Worm (Caenorhabditis elegans) whole organism, L1 larva: ENCODE measurements around the gene neg-1.

Experiments
- Y116A8C.19 ChIP-seq: sonication (generic microtip); optimal IDR thresholded peaks from 2 replicates; lab custom pipeline; 2016; ENCODE audit warnings: missing compliant biosample characterization, missing genetic modification characterization, borderline replicate concordance
- aha-1 ChIP-seq: fragments of 150-350 bp; optimal IDR thresholded peaks from 2 replicates; lab custom pipeline; 2014; ENCODE audit warnings: missing biosample characterization, missing genetic modification characterization
- ceh-63 ChIP-seq: fragments of 200-800 bp; sonication (Bioruptor generic); optimal IDR thresholded peaks from 2 replicates; lab custom pipeline; 2018; ENCODE audit warnings: mild to moderate bottlenecking, missing genetic modification characterization, missing compliant biosample characterization
- ceh-82 ChIP-seq, 3 experiments: fragments of 150-350 bp in 1 of 3; sonication (generic microtip) in 2 of 3; optimal IDR thresholded peaks; 2 replicates each; lab custom pipeline; 2014 to 2017; ENCODE audit warnings: missing biosample characterization in 3 of 3, missing genetic modification characterization in 3 of 3
- ceh-90 ChIP-seq: sonication (generic microtip); optimal IDR thresholded peaks from 2 replicates; lab custom pipeline; 2016; ENCODE audit warnings: missing genetic modification characterization, missing compliant biosample characterization
- dpl-1 ChIP-seq, 3 experiments: fragments of 150-350 bp in 2 of 3; sonication (generic microtip) in 1 of 3; optimal IDR thresholded peaks; 2 replicates each; lab custom pipeline; 2014 to 2017; ENCODE audit warnings: missing biosample characterization in 3 of 3, missing genetic modification characterization in 3 of 3, missing genetic modification reagents in 3 of 3
- egl-27 ChIP-seq, 2 experiments: fragments of 150-350 bp in 1 of 2; sonication (generic microtip); optimal IDR thresholded peaks; 3 replicates each; lab custom pipeline; 2017 to 2018; ENCODE audit warnings: missing biosample characterization in 2 of 2, missing genetic modification characterization in 2 of 2, missing genetic modification reagents in 2 of 2
- elt-3 ChIP-seq, 6 experiments: fragments of 150-350 bp in 1 of 6; sonication (generic microtip); optimal IDR thresholded peaks; 2 replicates each; lab custom pipeline; 2017 to 2018; ENCODE audit warnings: missing biosample characterization in 6 of 6, missing genetic modification characterization in 6 of 6, inconsistent platforms in 1 of 6
- ets-5 ChIP-seq: fragments of 200-800 bp; sonication (Bioruptor generic); IDR thresholded peaks from 2 replicates; pipeline ENCODE4 v1.3.6; 2022; ENCODE audit warnings: missing genetic modification characterization, missing compliant biosample characterization
- fkh-8 ChIP-seq: sonication (generic microtip); optimal IDR thresholded peaks from 2 replicates; lab custom pipeline; 2016; ENCODE audit warnings: mild to moderate bottlenecking, missing genetic modification characterization, missing compliant biosample characterization
- hlh-17 ChIP-seq: fragments of 200-800 bp; sonication (Bioruptor generic); optimal IDR thresholded peaks from 2 replicates; lab custom pipeline; 2018; ENCODE audit warnings: missing genetic modification characterization, mild to moderate bottlenecking, missing compliant biosample characterization, moderate library complexity, borderline replicate concordance
- hpl-2 ChIP-seq: fragments of 150-350 bp; optimal IDR thresholded peaks from 2 replicates; lab custom pipeline; 2014; ENCODE audit warnings: missing biosample characterization, missing genetic modification reagents, missing genetic modification characterization
- irx-1 ChIP-seq: sonication (generic microtip); optimal IDR thresholded peaks from 2 replicates; lab custom pipeline; 2016; ENCODE audit warnings: missing genetic modification characterization, missing compliant biosample characterization
- jun-1 ChIP-seq: fragments of 150-350 bp; optimal IDR thresholded peaks from 2 replicates; lab custom pipeline; 2014; ENCODE audit warnings: missing biosample characterization, missing genetic modification reagents, missing genetic modification characterization
- lin-13 ChIP-seq: fragments of 150-350 bp; optimal IDR thresholded peaks from 2 replicates; lab custom pipeline; 2014; ENCODE audit warnings: missing biosample characterization, missing genetic modification reagents, missing genetic modification characterization
- lin-35 ChIP-seq, 2 experiments: fragments of 150-350 bp; optimal IDR thresholded peaks; 2 replicates each; lab custom pipeline; 2014; ENCODE audit warnings: missing biosample characterization in 2 of 2, missing genetic modification characterization in 2 of 2, missing genetic modification reagents in 2 of 2
- lir-3 ChIP-seq: sonication (generic microtip); optimal IDR thresholded peaks from 2 replicates; lab custom pipeline; 2016; ENCODE audit warnings: mild to moderate bottlenecking, missing genetic modification characterization, moderate library complexity, missing compliant biosample characterization; ENCODE audit not compliant: poor library complexity
- mdl-1 ChIP-seq, 2 experiments: fragments of 150-350 bp; optimal IDR thresholded peaks; 2 replicates each; lab custom pipeline; 2014 to 2017; ENCODE audit warnings: missing biosample characterization in 2 of 2, missing genetic modification characterization in 2 of 2, inconsistent platforms in 1 of 2
- mep-1 ChIP-seq: fragments of 150-350 bp; optimal IDR thresholded peaks from 2 replicates; lab custom pipeline; 2014; ENCODE audit warnings: missing biosample characterization, missing genetic modification characterization
- nhr-12 ChIP-seq: sonication (generic microtip); optimal IDR thresholded peaks from 2 replicates; lab custom pipeline; 2017; ENCODE audit warnings: missing biosample characterization, missing genetic modification characterization
- nhr-237 ChIP-seq: fragments of 150-350 bp; optimal IDR thresholded peaks from 2 replicates; lab custom pipeline; 2014; ENCODE audit warnings: missing biosample characterization, missing genetic modification characterization
- nhr-28 ChIP-seq: fragments of 150-350 bp; optimal IDR thresholded peaks from 2 replicates; lab custom pipeline; 2014; ENCODE audit warnings: missing biosample characterization, missing genetic modification characterization
- nhr-76 ChIP-seq: sonication (generic microtip); optimal IDR thresholded peaks from 2 replicates; lab custom pipeline; 2017; ENCODE audit warnings: missing biosample characterization, missing genetic modification characterization
- nhr-77 ChIP-seq: fragments of 150-350 bp; optimal IDR thresholded peaks from 2 replicates; lab custom pipeline; 2014; ENCODE audit warnings: missing biosample characterization, missing genetic modification characterization
- nhr-84 ChIP-seq: sonication (generic microtip); optimal IDR thresholded peaks from 2 replicates; lab custom pipeline; 2017; ENCODE audit warnings: missing biosample characterization, missing genetic modification characterization
- nhr-85 ChIP-seq: sonication (generic microtip); peaks from one replicate; lab custom pipeline; 2016; ENCODE audit warnings: missing genetic modification characterization, inconsistent platforms, missing compliant biosample characterization
- nhr-90 ChIP-seq: sonication (generic microtip); optimal IDR thresholded peaks from 2 replicates; lab custom pipeline; 2016; ENCODE audit warnings: mild to moderate bottlenecking, missing genetic modification characterization, missing compliant biosample characterization; ENCODE audit not compliant: poor library complexity
- pag-3 ChIP-seq: sonication (generic microtip); optimal IDR thresholded peaks from 2 replicates; lab custom pipeline; 2017; ENCODE audit warnings: missing genetic modification characterization, mild to moderate bottlenecking, missing compliant biosample characterization, antibody characterized with exemption, borderline replicate concordance; ENCODE audit not compliant: insufficient read depth
- rnt-1 ChIP-seq: sonication (generic microtip); optimal IDR thresholded peaks from 2 replicates; lab custom pipeline; 2016; ENCODE audit warnings: mild to moderate bottlenecking, missing genetic modification characterization, moderate library complexity, missing compliant biosample characterization
- snpc-4 ChIP-seq: fragments of 150-350 bp; optimal IDR thresholded peaks from 2 replicates; lab custom pipeline; 2014; ENCODE audit warnings: missing biosample characterization, missing genetic modification characterization
- snu-23 ChIP-seq: sonication (generic microtip); optimal IDR thresholded peaks from 2 replicates; lab custom pipeline; 2016; ENCODE audit warnings: missing genetic modification characterization, missing compliant biosample characterization
- sox-4 ChIP-seq: sonication (generic microtip); optimal IDR thresholded peaks from 2 replicates; lab custom pipeline; 2016; ENCODE audit warnings: missing genetic modification characterization, missing compliant biosample characterization
- sptf-1 ChIP-seq: fragments of 150-350 bp; optimal IDR thresholded peaks from 2 replicates; lab custom pipeline; 2014; ENCODE audit warnings: missing biosample characterization, missing genetic modification characterization
- sup-37 ChIP-seq: fragments of 200-800 bp; sonication (Bioruptor generic); optimal IDR thresholded peaks from 2 replicates; lab custom pipeline; 2018; ENCODE audit warnings: mild to moderate bottlenecking, missing genetic modification characterization, missing compliant biosample characterization
- tlp-1 ChIP-seq: fragments of 150-350 bp; optimal IDR thresholded peaks from 2 replicates; lab custom pipeline; 2014; ENCODE audit warnings: missing biosample characterization, missing genetic modification characterization
- unc-30 ChIP-seq: sonication (generic microtip); optimal IDR thresholded peaks from 2 replicates; lab custom pipeline; 2017; ENCODE audit warnings: missing biosample characterization, missing genetic modification characterization
- unc-62 ChIP-seq: fragments of 150-350 bp; optimal IDR thresholded peaks from 2 replicates; lab custom pipeline; 2014; ENCODE audit warnings: missing biosample characterization, missing genetic modification reagents, missing genetic modification characterization
- unc-86 ChIP-seq: sonication (generic microtip); optimal IDR thresholded peaks from 2 replicates; lab custom pipeline; 2016; ENCODE audit warnings: missing genetic modification characterization, missing compliant biosample characterization
- zip-4 ChIP-seq: fragments of 200-800 bp; sonication (Bioruptor generic); optimal IDR thresholded peaks from 2 replicates; lab custom pipeline; 2018; ENCODE audit warnings: mild to moderate bottlenecking, missing genetic modification characterization, moderate library complexity, missing compliant biosample characterization
- ztf-4 ChIP-seq: fragments of 150-350 bp; optimal IDR thresholded peaks from 2 replicates; lab custom pipeline; 2014; ENCODE audit warnings: missing biosample characterization, missing genetic modification characterization

neg-1 gene

DNA sequence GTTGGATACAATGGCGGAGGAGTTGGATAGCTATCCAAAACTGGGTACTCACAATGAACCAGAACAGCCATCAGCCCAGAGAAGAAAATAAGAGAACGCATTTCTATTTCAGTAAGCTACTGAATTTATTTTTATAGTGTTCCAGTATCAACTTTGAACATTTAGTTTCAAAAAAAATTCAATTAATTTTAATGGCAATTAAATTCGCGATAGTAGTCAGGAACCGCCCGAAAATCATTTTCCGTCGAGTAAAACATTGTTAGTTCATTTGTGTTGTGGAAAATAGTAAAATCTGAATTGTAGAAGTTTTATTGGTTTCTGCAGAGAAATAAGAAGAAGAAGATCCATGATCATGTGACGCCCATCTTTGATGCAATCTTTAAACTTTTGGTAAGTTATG is 43.4 kb upstream of the neg-1 start, which contains the start of gene Y47D7A.6:
TSS of gene Y47D7A.6 (minus strand) at position 101 of the 400 bp plus-strand sequence.
- TF ChIP-seq nhr-76 (no peak), hlh-17 (GFP tag; lab: Kevin White, UChicago) (no peak), nhr-84 (no peak), elt-3 (tag; optimal IDR thresholded peaks at IDR 0.05; lab: Kevin White, UChicago) (no peak), mdl-1 (tag; optimal IDR thresholded peaks at IDR 0.05; lab: Kevin White, UChicago) (no peak), sptf-1 (tag; lab: Kevin White, UChicago) (no peak), mep-1 (tag; lab: Kevin White, UChicago) (no peak), jun-1 (tag; lab: Kevin White, UChicago) (no peak), zip-4 (GFP tag; lab: Kevin White, UChicago) (no peak), dpl-1 (GFP tag; optimal IDR thresholded peaks at IDR 0.05; lab: Kevin White, UChicago) (no peak), lir-3 (tag; lab: Kevin White, UChicago) (no peak), nhr-85 (no peak), unc-30 (no peak), irx-1 (tag; lab: Kevin White, UChicago) (no peak), ceh-63 (GFP tag; lab: Kevin White, UChicago) (no peak), lin-13 (GFP tag; lab: Kevin White, UChicago) (no peak)

DNA sequence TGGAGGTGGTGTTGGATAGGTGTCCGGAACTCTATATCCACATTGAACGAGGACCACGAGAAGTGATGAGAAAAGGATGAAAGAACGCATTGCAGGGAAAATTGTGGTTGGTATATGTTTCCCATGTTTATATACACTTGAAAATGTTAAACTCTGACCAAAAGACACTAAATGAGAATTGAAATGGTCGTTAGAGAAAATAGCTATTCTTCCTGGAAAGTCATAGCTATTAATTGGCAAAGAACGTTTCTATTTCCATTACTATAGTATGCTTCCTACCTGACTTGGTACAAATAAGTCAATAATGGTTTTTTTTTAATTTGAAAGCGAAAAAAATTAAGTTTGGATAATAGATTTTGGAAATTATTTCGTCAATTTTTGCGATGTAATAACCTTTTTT is 42.0 kb upstream of the neg-1 start, which contains the start of gene Y47D7A.18:
TSS of gene Y47D7A.18 (minus strand) at position 101 of the 400 bp plus-strand sequence.
- no peak for TF ChIP-seq ztf-4 (tag; lab: Kevin White, UChicago)
- no peak for TF ChIP-seq ceh-90 (tag; lab: Kevin White, UChicago)
- TF ChIP-seq sptf-1 (tag; lab: Kevin White, UChicago) = no peak
- TF ChIP-seq tlp-1 = no peak
- no peak for TF ChIP-seq Y116A8C.19 (tag; lab: Kevin White, UChicago)
- no peak for TF ChIP-seq dpl-1 (GFP tag; optimal IDR thresholded peaks at IDR 0.05; lab: Kevin White, UChicago)
- TF ChIP-seq ets-5 (GFP tag; lab: Robert Waterston, UW) = no peak
- no peak for TF ChIP-seq sup-37 (GFP tag; lab: Kevin White, UChicago)
- no peak for TF ChIP-seq nhr-237 (tag; lab: Kevin White, UChicago)
- TF ChIP-seq rnt-1 (tag; lab: Kevin White, UChicago) = no peak
- TF ChIP-seq nhr-28 (tag; lab: Kevin White, UChicago) = no peak
- no peak for TF ChIP-seq nhr-77 (tag; lab: Kevin White, UChicago)
- no peak for TF ChIP-seq pag-3 (tag; lab: Kevin White, UChicago)
- no peak for TF ChIP-seq nhr-12
- TF ChIP-seq unc-62 = no peak
- TF ChIP-seq, all 84 proteins: peak for 0

DNA sequence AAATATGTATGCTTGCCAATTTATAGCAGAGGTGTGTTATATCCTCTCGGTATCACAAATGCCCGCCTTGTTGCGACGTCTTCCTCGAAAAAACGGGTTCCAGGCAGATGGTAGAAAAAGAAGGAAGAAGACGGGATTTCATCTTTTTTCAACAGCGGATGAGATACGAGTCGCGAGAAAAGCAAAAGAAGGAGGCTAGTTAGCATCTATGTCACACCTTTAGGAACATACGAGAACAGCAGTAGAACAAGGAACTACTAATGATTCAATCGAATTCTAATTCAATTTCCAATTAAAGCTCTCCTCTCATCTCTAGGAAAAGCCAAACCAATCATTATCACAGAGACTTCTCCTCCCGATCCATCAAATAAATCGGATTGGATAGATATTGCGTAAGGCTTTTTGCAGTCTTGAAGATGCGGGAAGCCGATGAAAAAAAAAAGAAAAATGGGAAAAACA is 40.0 kb upstream of the neg-1 start, which contains the start of gene grl-5:
TSS of gene grl-5 (minus strand) at position 51 of the 459 bp plus-strand sequence.
- TF ChIP-seq aha-1 (tag; lab: Kevin White, UChicago) (no peak), sptf-1 (tag; lab: Kevin White, UChicago) (no peak), egl-27 (tag; optimal IDR thresholded peaks at IDR 0.05; lab: Kevin White, UChicago) (no peak)

DNA sequence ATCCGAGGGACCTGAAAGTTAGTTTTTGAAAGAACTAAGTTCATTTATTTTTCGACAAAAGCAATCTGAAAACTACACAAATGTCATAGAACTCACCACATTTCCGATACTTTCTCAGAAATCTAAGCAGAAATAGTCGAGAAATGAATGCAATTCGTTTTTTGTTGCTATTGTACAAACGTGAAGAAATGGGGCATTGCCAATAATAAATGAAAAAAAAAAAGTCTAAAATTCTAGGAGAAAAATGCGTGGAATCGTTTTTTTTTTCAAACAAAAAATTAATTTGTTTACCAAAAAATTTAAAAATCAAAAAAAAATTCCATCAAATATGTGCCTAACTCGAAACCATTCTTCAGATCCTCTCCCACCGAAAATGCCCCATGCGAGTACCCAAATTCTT is 37.0 kb upstream of the neg-1 start, which contains the start of gene Y47D7A.17:
TSS of gene Y47D7A.17 (minus strand) at position 101 of the 400 bp plus-strand sequence.
- TF ChIP-seq ceh-82 (tag; optimal IDR thresholded peaks at IDR 0.05; lab: Kevin White, UChicago) (no peak), Y116A8C.19 (tag; lab: Kevin White, UChicago) (no peak), ztf-4 (tag; lab: Kevin White, UChicago) (no peak), unc-86 (no peak), snu-23 (GFP tag; lab: Kevin White, UChicago) (no peak), fkh-8 (tag; lab: Kevin White, UChicago) (no peak), zip-4 (GFP tag; lab: Kevin White, UChicago) (no peak), nhr-90 (tag; lab: Kevin White, UChicago) (no peak), nhr-85 (no peak), sox-4 (no peak), hpl-2 (GFP tag; lab: Kevin White, UChicago) (no peak), snpc-4 (tag; lab: Kevin White, UChicago) (no peak), lin-35 (GFP tag; optimal IDR thresholded peaks at IDR 0.05; lab: Kevin White, UChicago) (no peak)
